Worm (Caenorhabditis elegans) whole organism, L1 larva: ENCODE measurements around the gene ZK262.8.

Source experiments
- C16A3.4 ChIP-seq: fragments of 150-350 bp; optimal IDR thresholded peaks from 2 replicates; lab custom pipeline; 2014; ENCODE audit warnings: missing biosample characterization, missing genetic modification characterization
- blmp-1 ChIP-seq: fragments of 150-350 bp; optimal IDR thresholded peaks from 2 replicates; lab custom pipeline; 2014; ENCODE audit warnings: missing biosample characterization, missing genetic modification characterization
- ceh-63 ChIP-seq: fragments of 200-800 bp; sonication (Bioruptor generic); optimal IDR thresholded peaks from 2 replicates; lab custom pipeline; 2018; ENCODE audit warnings: mild to moderate bottlenecking, missing genetic modification characterization, missing compliant biosample characterization
- hlh-17 ChIP-seq: fragments of 200-800 bp; sonication (Bioruptor generic); optimal IDR thresholded peaks from 2 replicates; lab custom pipeline; 2018; ENCODE audit warnings: missing genetic modification characterization, mild to moderate bottlenecking, missing compliant biosample characterization, moderate library complexity, borderline replicate concordance
- jun-1 ChIP-seq: fragments of 150-350 bp; optimal IDR thresholded peaks from 2 replicates; lab custom pipeline; 2014; ENCODE audit warnings: missing biosample characterization, missing genetic modification reagents, missing genetic modification characterization
- mab-9 ChIP-seq: fragments of 200-800 bp; sonication (Bioruptor generic); IDR thresholded peaks from 2 replicates; pipeline ENCODE4 v1.3.6; 2022; ENCODE audit warnings: missing genetic modification reagents, missing genetic modification characterization, missing compliant biosample characterization
- nhr-28 ChIP-seq: fragments of 150-350 bp; optimal IDR thresholded peaks from 2 replicates; lab custom pipeline; 2014; ENCODE audit warnings: missing biosample characterization, missing genetic modification characterization
- swsn-7 ChIP-seq: sonication (generic microtip); optimal IDR thresholded peaks from 2 replicates; lab custom pipeline; 2016; ENCODE audit warnings: missing genetic modification characterization, missing compliant biosample characterization
- unc-62 ChIP-seq: fragments of 150-350 bp; optimal IDR thresholded peaks from 2 replicates; lab custom pipeline; 2014; ENCODE audit warnings: missing biosample characterization, missing genetic modification reagents, missing genetic modification characterization
- unc-98 ChIP-seq: fragments of 200-800 bp; sonication (Bioruptor generic); IDR thresholded peaks from 2 replicates; pipeline ENCODE4 v1.3.6; 2022; ENCODE audit warnings: missing genetic modification characterization, missing compliant biosample characterization

DNA sequence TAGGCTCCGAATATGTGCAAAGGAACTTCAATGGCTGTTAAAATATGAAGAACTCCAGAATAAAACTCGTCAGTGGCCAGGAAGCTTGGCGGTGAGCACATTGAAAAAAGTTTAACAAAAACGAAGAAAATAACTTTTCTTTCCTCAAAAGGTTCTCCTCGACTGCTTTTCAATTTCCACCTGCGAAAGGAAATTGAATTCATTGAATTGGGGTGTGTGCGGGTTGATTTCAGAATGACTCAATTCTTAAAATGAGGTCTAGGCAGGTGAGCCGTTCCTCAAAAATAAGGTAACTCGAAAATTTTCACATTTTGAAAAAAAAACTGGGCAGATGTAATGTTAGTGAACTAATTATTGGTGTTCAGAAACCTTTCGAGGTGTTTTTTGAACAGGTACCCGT lies 35.2 kb downstream of the ZK262.8 start, which contains the start of gene srh-182:
- TF ChIP-seq hlh-17 (GFP tag; lab: Kevin White, UChicago) (no peak), ceh-63 (no peak), mab-9 (GFP tag; lab: Robert Waterston, UW) (no peak), jun-1 (no peak), blmp-1 (tag; lab: Kevin White, UChicago) (no peak), unc-62 (no peak), C16A3.4 (tag; lab: Kevin White, UChicago) (no peak), nhr-28 (tag; lab: Kevin White, UChicago) (no peak), swsn-7 (tag; lab: Kevin White, UChicago) (no peak), unc-98 (GFP tag; lab: Robert Waterston, UW) (no peak)
